Fruit fly (Drosophila melanogaster) whole organism, embryonic: ENCODE data around the gene tst.
A peak's percentile ranks its signal among the peaks of the same experiment; 100 is the strongest.

Experiments used
- Adf1 ChIP-seq: fragments of 200-800 bp; sonication (Bioruptor generic); IDR thresholded peaks from 2 replicates; pipeline ENCODE4 v1.3.6; 2022; ENCODE audit warnings: missing biosample characterization, missing genetic modification characterization
- CG10267 ChIP-seq: fragments of 200-800 bp; sonication (Bioruptor generic); optimal IDR thresholded peaks from 2 replicates; lab custom pipeline; 2018; ENCODE audit warnings: missing biosample characterization, mild to moderate bottlenecking, missing genetic modification characterization, moderate library complexity
- CG10565 ChIP-seq: fragments of 200-800 bp; sonication (Bioruptor generic); optimal IDR thresholded peaks from 3 replicates; lab custom pipeline; 2016; ENCODE audit warnings: missing biosample characterization, mild to moderate bottlenecking, missing genetic modification characterization
- CG15073 ChIP-seq: fragments of 200-800 bp; sonication (Bioruptor generic); optimal IDR thresholded peaks from 2 replicates; lab custom pipeline; 2016; ENCODE audit warnings: missing biosample characterization, missing genetic modification characterization
- CG1529 ChIP-seq: fragments of 200-800 bp; sonication (Bioruptor generic); optimal IDR thresholded peaks from 3 replicates; lab custom pipeline; 2018; ENCODE audit warnings: missing biosample characterization, missing genetic modification characterization
- CG15601 ChIP-seq: fragments of 200-800 bp; sonication (Bioruptor generic); optimal IDR thresholded peaks from 3 replicates; lab custom pipeline; 2019; ENCODE audit warnings: missing biosample characterization, mild to moderate bottlenecking, missing genetic modification characterization, moderate library complexity
- CG1603 ChIP-seq: fragments of 200-800 bp; sonication (Bioruptor generic); optimal IDR thresholded peaks from 2 replicates; lab custom pipeline; 2019; ENCODE audit warnings: missing biosample characterization, mild to moderate bottlenecking, missing genetic modification characterization, moderate library complexity
- CG17359 ChIP-seq: fragments of 200-800 bp; sonication (Bioruptor generic); optimal IDR thresholded peaks from 3 replicates; lab custom pipeline; 2018; ENCODE audit warnings: missing biosample characterization, mild to moderate bottlenecking, missing genetic modification characterization, moderate library complexity
- CG1832 ChIP-seq: fragments of 200-800 bp; sonication (Bioruptor generic); optimal IDR thresholded peaks from 2 replicates; lab custom pipeline; 2017; ENCODE audit warnings: missing biosample characterization, mild to moderate bottlenecking, missing genetic modification characterization, inconsistent platforms
- CG3065 ChIP-seq: fragments of 200-800 bp; sonication (Bioruptor generic); optimal IDR thresholded peaks from 2 replicates; lab custom pipeline; 2016; ENCODE audit warnings: missing biosample characterization, missing genetic modification characterization
- CG31388 ChIP-seq: fragments of 200-800 bp; sonication (Bioruptor generic); optimal IDR thresholded peaks from 2 replicates; lab custom pipeline; 2016; ENCODE audit warnings: missing biosample characterization, missing genetic modification characterization
- CG33557 ChIP-seq: fragments of 200-800 bp; sonication (Bioruptor generic); optimal IDR thresholded peaks from 2 replicates; lab custom pipeline; 2019; ENCODE audit warnings: missing biosample characterization, mild to moderate bottlenecking, missing genetic modification characterization, moderate library complexity
- CG34376 ChIP-seq: fragments of 200-800 bp; sonication (Bioruptor generic); optimal IDR thresholded peaks from 2 replicates; lab custom pipeline; 2018; ENCODE audit warnings: missing biosample characterization, mild to moderate bottlenecking, missing genetic modification characterization
- CG4404 ChIP-seq: fragments of 200-800 bp; sonication (Bioruptor generic); IDR thresholded peaks from 2 replicates; pipeline ENCODE4 v1.3.6; 2022; ENCODE audit warnings: missing biosample characterization, missing genetic modification characterization
- CG4617 ChIP-seq: fragments of 200-800 bp; sonication (Bioruptor generic); optimal IDR thresholded peaks from 3 replicates; lab custom pipeline; 2016; ENCODE audit warnings: missing biosample characterization, missing genetic modification characterization, borderline replicate concordance
- CG5245 ChIP-seq: fragments of 200-800 bp; sonication (Bioruptor generic); optimal IDR thresholded peaks from 3 replicates; lab custom pipeline; 2016; ENCODE audit warnings: missing biosample characterization, missing genetic modification characterization
- CG6765 ChIP-seq: fragments of 200-800 bp; sonication (Bioruptor generic); optimal IDR thresholded peaks from 3 replicates; lab custom pipeline; 2017; ENCODE audit warnings: missing biosample characterization, mild to moderate bottlenecking, missing genetic modification characterization
- CG6791 ChIP-seq: fragments of 200-800 bp; sonication (Bioruptor generic); IDR thresholded peaks from 3 replicates; pipeline ENCODE4 v1.3.6; 2022; ENCODE audit warnings: missing biosample characterization, missing genetic modification characterization; ENCODE audit not compliant: partially characterized antibody
- CG8765 ChIP-seq: fragments of 200-800 bp; sonication (Bioruptor generic); IDR thresholded peaks from 2 replicates; pipeline ENCODE4 v1.3.6; 2022; ENCODE audit warnings: missing biosample characterization, missing genetic modification characterization
- CoRest ChIP-seq: fragments of 200-800 bp; sonication (Bioruptor generic); optimal IDR thresholded peaks from 3 replicates; lab custom pipeline; 2018; ENCODE audit warnings: missing biosample characterization, mild to moderate bottlenecking, missing genetic modification characterization, moderate library complexity
- Dbx ChIP-seq: fragments of 200-800 bp; sonication (Bioruptor generic); IDR thresholded peaks from 3 replicates; pipeline ENCODE4 v1.3.6; 2022; ENCODE audit warnings: missing biosample characterization, missing genetic modification characterization
- Dek ChIP-seq: fragments of 200-800 bp; sonication (Bioruptor generic); optimal IDR thresholded peaks from 3 replicates; lab custom pipeline; 2019; ENCODE audit warnings: missing biosample characterization, mild to moderate bottlenecking, missing genetic modification characterization, moderate library complexity
- Dip2 ChIP-seq: fragments of 200-800 bp; sonication (Bioruptor generic); IDR thresholded peaks from 2 replicates; pipeline ENCODE4 v1.3.6; 2022; ENCODE audit warnings: missing biosample characterization, missing genetic modification characterization
- E2f1 ChIP-seq: fragments of 200-800 bp; sonication (Bioruptor generic); IDR thresholded peaks from 2 replicates; pipeline ENCODE4 v1.3.6; 2022; ENCODE audit warnings: missing biosample characterization, missing genetic modification characterization
- Fer1 ChIP-seq: fragments of 200-800 bp; sonication (Bioruptor generic); optimal IDR thresholded peaks from 2 replicates; lab custom pipeline; 2017; ENCODE audit warnings: missing biosample characterization, mild to moderate bottlenecking, missing genetic modification characterization
- Hmr ChIP-seq: fragments of 200-800 bp; sonication (Bioruptor generic); optimal IDR thresholded peaks from 3 replicates; lab custom pipeline; 2017; ENCODE audit warnings: mild to moderate bottlenecking, missing biosample characterization, missing genetic modification reagents, missing genetic modification characterization
- Hmx ChIP-seq: fragments of 200-800 bp; sonication (Bioruptor generic); optimal IDR thresholded peaks from 2 replicates; lab custom pipeline; 2016; ENCODE audit warnings: missing biosample characterization, missing genetic modification characterization
- Mad ChIP-seq: fragments of 200-800 bp; sonication (Bioruptor generic); optimal IDR thresholded peaks from 2 replicates; lab custom pipeline; 2016; ENCODE audit warnings: missing biosample characterization, missing genetic modification characterization
- NFAT ChIP-seq: fragments of 200-800 bp; sonication (Bioruptor generic); IDR thresholded peaks from 2 replicates; pipeline ENCODE4 v1.3.6; 2022; ENCODE audit warnings: missing biosample characterization, missing genetic modification characterization
- Poxn ChIP-seq: fragments of 200-800 bp; sonication (Bioruptor generic); IDR thresholded peaks from 2 replicates; pipeline ENCODE4 v1.3.6; 2022; ENCODE audit warnings: missing biosample characterization, missing genetic modification characterization
- Spps ChIP-seq: fragments of 200-800 bp; sonication (Bioruptor generic); optimal IDR thresholded peaks from 2 replicates; lab custom pipeline; 2018; ENCODE audit warnings: missing biosample characterization, mild to moderate bottlenecking, missing genetic modification characterization
- Stat92E ChIP-seq, 3 experiments: fragments of >200 bp in 2 of 3; fragments of 200-800 bp in 1 of 3; sonication (Bioruptor generic) in 1 of 3; optimal IDR thresholded peaks; 2 replicates each; lab custom pipeline; 2017 to 2019; ENCODE audit warnings: missing biosample characterization in 3 of 3, missing genetic modification characterization in 3 of 3, mild to moderate bottlenecking in 1 of 3, moderate library complexity in 1 of 3
- abd-A ChIP-seq: fragments of 200-800 bp; sonication (Bioruptor generic); optimal IDR thresholded peaks from 3 replicates; lab custom pipeline; 2019; ENCODE audit warnings: missing biosample characterization, mild to moderate bottlenecking, missing genetic modification characterization, moderate library complexity
- ac ChIP-seq: fragments of 200-800 bp; sonication (Bioruptor generic); optimal IDR thresholded peaks from 3 replicates; lab custom pipeline; 2017; ENCODE audit warnings: missing biosample characterization, mild to moderate bottlenecking, missing genetic modification characterization
- cad ChIP-seq: fragments of >200 bp; optimal IDR thresholded peaks from 2 replicates; lab custom pipeline; 2017; ENCODE audit warnings: missing biosample characterization, missing genetic modification characterization
- ci ChIP-seq: fragments of 200-800 bp; sonication (Bioruptor generic); IDR thresholded peaks from 3 replicates; pipeline ENCODE4 v1.3.6; 2022; ENCODE audit warnings: missing biosample characterization, missing genetic modification characterization
- dm ChIP-seq: fragments of 200-800 bp; sonication (Bioruptor generic); optimal IDR thresholded peaks from 3 replicates; lab custom pipeline; 2016; ENCODE audit warnings: missing biosample characterization, missing genetic modification characterization
- eyg ChIP-seq: fragments of 200-800 bp; sonication (Bioruptor generic); optimal IDR thresholded peaks from 3 replicates; lab custom pipeline; 2016; ENCODE audit warnings: missing biosample characterization, missing genetic modification characterization
- fru ChIP-seq: fragments of >200 bp; optimal IDR thresholded peaks from 2 replicates; lab custom pipeline; 2017
- peb ChIP-seq: fragments of 200-800 bp; sonication (Bioruptor generic); IDR thresholded peaks from 2 replicates; pipeline ENCODE4 v1.3.6; 2022; ENCODE audit warnings: missing biosample characterization, missing genetic modification characterization
- prd ChIP-seq, 3 experiments: fragments of >200 bp in 2 of 3; fragments of 200-800 bp in 1 of 3; sonication (Bioruptor generic) in 1 of 3; optimal IDR thresholded peaks in 2 of 3; IDR thresholded peaks in 1 of 3; 2 replicates in 2 of 3; 3 replicates in 1 of 3; pipeline versions ENCODE4 v1.3.6 to Lab custom; 2017 to 2022; ENCODE audit warnings: missing biosample characterization in 1 of 3, missing genetic modification characterization in 1 of 3
- pzg ChIP-seq: fragments of 200-800 bp; sonication (Bioruptor generic); optimal IDR thresholded peaks from 3 replicates; lab custom pipeline; 2018; ENCODE audit warnings: missing biosample characterization, mild to moderate bottlenecking, missing genetic modification characterization, moderate library complexity
- repo ChIP-seq: fragments of 200-800 bp; sonication (Bioruptor generic); optimal IDR thresholded peaks from 2 replicates; lab custom pipeline; 2016; ENCODE audit warnings: missing biosample characterization, missing genetic modification characterization
- tap ChIP-seq: fragments of 200-800 bp; optimal IDR thresholded peaks from 3 replicates; lab custom pipeline; 2019; ENCODE audit warnings: missing biosample characterization, mild to moderate bottlenecking, missing genetic modification characterization, moderate library complexity
- tna ChIP-seq: fragments of 200-800 bp; sonication (Bioruptor generic); IDR thresholded peaks from 2 replicates; pipeline ENCODE4 v1.3.6; 2022; ENCODE audit warnings: missing biosample characterization, missing genetic modification characterization; ENCODE audit not compliant: partially characterized antibody
- toy ChIP-seq: fragments of 200-800 bp; sonication (Bioruptor generic); IDR thresholded peaks from 2 replicates; pipeline ENCODE4 v1.3.6; 2022; ENCODE audit warnings: missing biosample characterization, missing genetic modification characterization
- tup ChIP-seq: fragments of 200-800 bp; sonication (Bioruptor generic); optimal IDR thresholded peaks from 2 replicates; lab custom pipeline; 2016; ENCODE audit warnings: missing biosample characterization, mild to moderate bottlenecking, missing genetic modification characterization, moderate library complexity
- zen2 ChIP-seq: fragments of 200-800 bp; sonication (Bioruptor generic); IDR thresholded peaks from 3 replicates; pipeline ENCODE4 v1.3.6; 2022; ENCODE audit warnings: missing biosample characterization, missing genetic modification characterization; ENCODE audit not compliant: partially characterized antibody
- zf30C ChIP-seq: fragments of 200-800 bp; sonication (Bioruptor generic); optimal IDR thresholded peaks from 3 replicates; lab custom pipeline; 2018; ENCODE audit warnings: missing biosample characterization, mild to moderate bottlenecking, missing genetic modification characterization

The tst gene

DNA sequence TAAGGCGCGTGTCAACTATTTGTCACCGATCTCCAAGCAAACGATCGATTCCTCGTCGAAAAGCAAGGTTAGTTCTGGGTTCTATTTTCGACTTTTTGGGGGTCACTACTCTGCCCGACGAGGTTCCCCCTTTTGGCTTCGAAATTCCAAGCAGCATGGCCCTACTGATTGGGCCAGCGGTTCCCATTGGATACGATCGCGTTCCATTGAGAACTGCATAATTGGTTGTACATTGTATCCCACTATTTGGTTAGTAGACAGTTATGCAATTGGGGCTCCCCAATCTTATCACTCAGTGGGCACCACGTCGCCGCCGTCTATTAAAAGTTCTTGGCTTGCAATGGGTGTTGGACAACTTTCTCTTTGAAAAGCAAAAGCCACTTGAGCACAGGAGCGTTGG is 38.9 kb downstream of the tst start (continued):
- TF ChIP-seq Fer1, result no peak
- TF ChIP-seq CG31388, result no peak

- TF ChIP-seq toy (GFP tag; lab: Robert Waterston, UW) (no peak), CG3065 (no peak), Adf1 (GFP tag; lab: Robert Waterston, UW) (peak; percentile 44; the same call in 1 of the 2 replicates), NFAT (GFP tag; lab: Robert Waterston, UW) (no peak), CG6765 (GFP tag; lab: Kevin White, UChicago) (peak; percentile 15), tup (GFP tag; lab: Kevin White, UChicago) (no peak), Dbx (GFP tag; lab: Robert Waterston, UW) (no peak), CG10267 (peak; percentile 68), CG33557 (peak; percentile 24), Dek (tag; lab: Kevin White, UChicago) (no peak), dm (peak; percentile 41), pzg (GFP tag; lab: Kevin White, UChicago) (peak; percentile 90), Spps (tag; lab: Kevin White, UChicago) (no peak), CG1832 (GFP tag; lab: Kevin White, UChicago) (no peak), CG6791 (GFP tag; lab: Robert Waterston, UW) (no peak), peb (GFP tag; lab: Robert Waterston, UW) (no peak), Poxn (GFP tag; lab: Robert Waterston, UW) (no peak), E2f1 (GFP tag; lab: Robert Waterston, UW) (no peak), tna (GFP tag; lab: Robert Waterston, UW) (no peak; the same call in 1 of the 2 replicates), fru (lab: Kevin White, UChicago) (no peak), zf30C (GFP tag; lab: Kevin White, UChicago) (no peak), Hmr (GFP tag; lab: Kevin White, UChicago) (peak; percentile 55), CG5245 (no peak), CG34376 (peak; percentile 21), tap (tag; lab: Kevin White, UChicago) (no peak), Mad (GFP tag; lab: Kevin White, UChicago) (peak; percentile 31), CG8765 (GFP tag; lab: Robert Waterston, UW) (no peak), ci (GFP tag; lab: Robert Waterston, UW) (peak; percentile 65; the same call in 2 of the 3 replicates), cad (no peak), eyg (GFP tag; lab: Kevin White, UChicago) (no peak), CG10565 (GFP tag; lab: Kevin White, UChicago) (no peak), CG4404 (GFP tag; lab: Robert Waterston, UW) (no peak), CoRest (tag; lab: Kevin White, UChicago) (peak; percentile 55), prd (optimal IDR thresholded peaks at IDR 0.05; lab: Kevin White, UChicago) (no peak), prd (GFP tag; IDR thresholded peaks at IDR 0.05; lab: Robert Waterston, UW) (no peak), CG1603 (tag; lab: Kevin White, UChicago) (peak; percentile 58), CG4617 (peak; percentile 41), zen2 (GFP tag; lab: Robert Waterston, UW) (0 out of 3 replicates have a peak, but pooled peaks have one; percentile 5), Hmx (GFP tag; lab: Kevin White, UChicago) (no peak), CG17359 (tag; lab: Kevin White, UChicago) (no peak), repo (GFP tag; lab: Kevin White, UChicago) (no peak), CG15601 (peak; percentile 76), Dip2 (GFP tag; lab: Robert Waterston, UW) (no peak), ac (no peak), CG15073 (GFP tag; lab: Kevin White, UChicago) (no peak), Stat92E (GFP tag; optimal IDR thresholded peaks at IDR 0.05; lab: Kevin White, UChicago) (peak in 1 of 3 experiments; percentile 56), abd-A (tag; lab: Kevin White, UChicago) (no peak), CG1529 (GFP tag; lab: Kevin White, UChicago) (no peak)
These were observed 39.6 kb downstream of the tst start, which contains the start of the genes Hmgcr and Rpn9 for dm6 chr3R:23732990-23733512. Gene Hmgcr (plus strand): TSS chr3R:23733324. Gene Rpn9 (minus strand): TSS chr3R:23733462.
